Fruit fly (Drosophila melanogaster) whole organism, embryonic: ENCODE measurements around the gene CG10651.

ENCODE experiments used
- Atf-2 ChIP-seq: fragments of 200-800 bp; sonication (Bioruptor generic); optimal IDR thresholded peaks from 2 replicates; lab custom pipeline; 2016; ENCODE audit warnings: missing biosample characterization, missing genetic modification characterization
- Atf3 ChIP-seq: fragments of 200-800 bp; sonication (Bioruptor generic); optimal IDR thresholded peaks from 3 replicates; lab custom pipeline; 2016; ENCODE audit warnings: missing biosample characterization, missing genetic modification characterization
- C15 ChIP-seq: fragments of 200-800 bp; sonication (Bioruptor generic); IDR thresholded peaks from 3 replicates; pipeline ENCODE4 v1.3.6; 2022; ENCODE audit warnings: missing biosample characterization, missing genetic modification characterization
- CG10147 ChIP-seq: fragments of 200-800 bp; sonication (Bioruptor generic); optimal IDR thresholded peaks from 2 replicates; lab custom pipeline; 2019; ENCODE audit warnings: missing biosample characterization, mild to moderate bottlenecking, missing genetic modification characterization, moderate library complexity
- CG11093 ChIP-seq: fragments of 200-800 bp; sonication (Bioruptor generic); IDR thresholded peaks from 3 replicates; pipeline ENCODE4 v1.3.6; 2022; ENCODE audit warnings: missing biosample characterization, missing genetic modification characterization
- CG12299 ChIP-seq: fragments of 200-800 bp; sonication (Bioruptor generic); optimal IDR thresholded peaks from 2 replicates; lab custom pipeline; 2018; ENCODE audit warnings: missing biosample characterization, mild to moderate bottlenecking, missing genetic modification characterization
- CG14014 ChIP-seq: fragments of 200-800 bp; sonication (Bioruptor generic); IDR thresholded peaks from 2 replicates; pipeline ENCODE4 v1.3.6; 2022; ENCODE audit warnings: missing biosample characterization, missing genetic modification characterization
- CG14965 ChIP-seq: fragments of 200-800 bp; sonication (Bioruptor generic); optimal IDR thresholded peaks from 2 replicates; lab custom pipeline; 2016; ENCODE audit warnings: missing biosample characterization, missing genetic modification characterization, borderline replicate concordance
- CG17186 ChIP-seq: fragments of 200-800 bp; sonication (Bioruptor generic); optimal IDR thresholded peaks from 3 replicates; lab custom pipeline; 2017; ENCODE audit warnings: missing biosample characterization, missing genetic modification reagents, missing genetic modification characterization
- CG2875 ChIP-seq: fragments of 200-800 bp; sonication (Bioruptor generic); optimal IDR thresholded peaks from 2 replicates; lab custom pipeline; 2017; ENCODE audit warnings: missing biosample characterization, mild to moderate bottlenecking, missing genetic modification characterization, missing genetic modification reagents
- CG30403 ChIP-seq: fragments of 200-800 bp; sonication (Bioruptor generic); optimal IDR thresholded peaks from 3 replicates; lab custom pipeline; 2016; ENCODE audit warnings: missing biosample characterization, missing genetic modification characterization
- CG4360 ChIP-seq: fragments of 200-800 bp; sonication (Bioruptor generic); IDR thresholded peaks from 2 replicates; pipeline ENCODE4 v1.3.6; 2022; ENCODE audit warnings: missing biosample characterization, missing genetic modification characterization
- CG4404 ChIP-seq: fragments of 200-800 bp; sonication (Bioruptor generic); IDR thresholded peaks from 2 replicates; pipeline ENCODE4 v1.3.6; 2022; ENCODE audit warnings: missing biosample characterization, missing genetic modification characterization
- CG6791 ChIP-seq: fragments of 200-800 bp; sonication (Bioruptor generic); IDR thresholded peaks from 3 replicates; pipeline ENCODE4 v1.3.6; 2022; ENCODE audit warnings: missing biosample characterization, missing genetic modification characterization; ENCODE audit not compliant: partially characterized antibody
- CG8478 ChIP-seq: fragments of >200 bp; optimal IDR thresholded peaks from 2 replicates; lab custom pipeline; 2018
- CG9215 ChIP-seq: fragments of 200-800 bp; sonication (Bioruptor generic); IDR thresholded peaks from 2 replicates; pipeline ENCODE4 v1.3.6; 2022; ENCODE audit warnings: missing biosample characterization, missing genetic modification characterization
- CG9727 ChIP-seq: fragments of 200-800 bp; sonication (Bioruptor generic); optimal IDR thresholded peaks from 3 replicates; lab custom pipeline; 2017; ENCODE audit warnings: missing biosample characterization, mild to moderate bottlenecking, missing genetic modification characterization
- CG9876 ChIP-seq: fragments of 200-800 bp; sonication (Bioruptor generic); optimal IDR thresholded peaks from 2 replicates; lab custom pipeline; 2016; ENCODE audit warnings: missing biosample characterization, missing genetic modification characterization
- Dfd ChIP-seq, 2 experiments: fragments of >200 bp; optimal IDR thresholded peaks; 2 replicates each; lab custom pipeline; 2017; ENCODE audit warnings: missing biosample characterization in 2 of 2, missing genetic modification characterization in 2 of 2
- Doc2 ChIP-seq: fragments of 200-800 bp; sonication (Bioruptor generic); IDR thresholded peaks from 2 replicates; pipeline ENCODE4 v1.3.6; 2022; ENCODE audit warnings: missing biosample characterization, missing genetic modification characterization
- E2f2 ChIP-seq: fragments of 200-800 bp; sonication (Bioruptor generic); IDR thresholded peaks from 2 replicates; pipeline ENCODE4 v1.3.6; 2022; ENCODE audit warnings: missing biosample characterization, missing genetic modification characterization
- Eip74EF ChIP-seq, 2 experiments: fragments of 200-800 bp in 1 of 2; fragments of >200 bp in 1 of 2; sonication (Bioruptor generic) in 1 of 2; optimal IDR thresholded peaks; 2 replicates each; lab custom pipeline; 2017 to 2019; ENCODE audit warnings: missing biosample characterization in 2 of 2, missing genetic modification characterization in 2 of 2, mild to moderate bottlenecking in 1 of 2, moderate library complexity in 1 of 2
- Fer2 ChIP-seq: fragments of 200-800 bp; sonication (Bioruptor generic); optimal IDR thresholded peaks from 2 replicates; lab custom pipeline; 2018; ENCODE audit warnings: missing biosample characterization, mild to moderate bottlenecking, missing genetic modification characterization, moderate library complexity
- Fer3 ChIP-seq: fragments of 200-800 bp; sonication (Bioruptor generic); optimal IDR thresholded peaks from 2 replicates; lab custom pipeline; 2018; ENCODE audit warnings: missing biosample characterization, mild to moderate bottlenecking, missing genetic modification characterization, moderate library complexity
- Hey ChIP-seq: fragments of 200-800 bp; sonication (Bioruptor generic); optimal IDR thresholded peaks from 3 replicates; lab custom pipeline; 2018; ENCODE audit warnings: missing biosample characterization, mild to moderate bottlenecking, missing genetic modification characterization
- Hmr ChIP-seq: fragments of 200-800 bp; sonication (Bioruptor generic); optimal IDR thresholded peaks from 3 replicates; lab custom pipeline; 2017; ENCODE audit warnings: mild to moderate bottlenecking, missing biosample characterization, missing genetic modification reagents, missing genetic modification characterization
- Jarid2 ChIP-seq: fragments of 200-800 bp; sonication (Bioruptor generic); optimal IDR thresholded peaks from 3 replicates; lab custom pipeline; 2017; ENCODE audit warnings: mild to moderate bottlenecking, missing biosample characterization, missing genetic modification reagents, missing genetic modification characterization
- Meics ChIP-seq: fragments of 200-800 bp; sonication (Bioruptor generic); optimal IDR thresholded peaks from 2 replicates; lab custom pipeline; 2017; ENCODE audit warnings: missing biosample characterization, mild to moderate bottlenecking, missing genetic modification characterization
- Oaz ChIP-seq: fragments of 200-800 bp; sonication (Bioruptor generic); IDR thresholded peaks from 2 replicates; pipeline ENCODE4 v1.3.6; 2022; ENCODE audit warnings: missing biosample characterization, missing genetic modification characterization
- PHDP ChIP-seq: fragments of 200-800 bp; sonication (Bioruptor generic); optimal IDR thresholded peaks from 3 replicates; lab custom pipeline; 2018; ENCODE audit warnings: missing biosample characterization, mild to moderate bottlenecking, missing genetic modification characterization, moderate library complexity
- Rfx ChIP-seq: fragments of 200-800 bp; sonication (Bioruptor generic); IDR thresholded peaks from 2 replicates; pipeline ENCODE4 v1.3.6; 2022; ENCODE audit warnings: missing biosample characterization, missing genetic modification characterization
- Rx ChIP-seq: fragments of 200-800 bp; sonication (Bioruptor generic); IDR thresholded peaks from 2 replicates; pipeline ENCODE4 v1.3.6; 2022; ENCODE audit warnings: missing biosample characterization, missing genetic modification characterization
- Usf ChIP-seq: fragments of 200-800 bp; sonication (Bioruptor generic); optimal IDR thresholded peaks from 2 replicates; lab custom pipeline; 2017; ENCODE audit warnings: missing genotype, missing biosample characterization, missing genetic modification characterization
- ara ChIP-seq: fragments of 200-800 bp; sonication (Bioruptor generic); IDR thresholded peaks from 2 replicates; pipeline ENCODE4 v1.3.6; 2022; ENCODE audit warnings: missing biosample characterization, missing genetic modification characterization
- cato ChIP-seq: fragments of 200-800 bp; sonication (Bioruptor generic); optimal IDR thresholded peaks from 2 replicates; lab custom pipeline; 2016; ENCODE audit warnings: missing biosample characterization, missing genetic modification characterization, borderline replicate concordance
- ci ChIP-seq: fragments of 200-800 bp; sonication (Bioruptor generic); IDR thresholded peaks from 3 replicates; pipeline ENCODE4 v1.3.6; 2022; ENCODE audit warnings: missing biosample characterization, missing genetic modification characterization
- cwo ChIP-seq: fragments of 200-800 bp; sonication (Bioruptor generic); optimal IDR thresholded peaks from 3 replicates; lab custom pipeline; 2017; ENCODE audit warnings: missing biosample characterization, missing genetic modification characterization, mild to moderate bottlenecking, moderate library complexity, missing genetic modification reagents
- dpn ChIP-seq, 2 experiments: fragments of 200-800 bp; sonication (Bioruptor generic); optimal IDR thresholded peaks; 3 replicates each; lab custom pipeline; 2016; ENCODE audit warnings: missing biosample characterization in 2 of 2, missing genetic modification characterization in 2 of 2
- insv ChIP-seq, 2 experiments: fragments of 200-800 bp; sonication (Bioruptor generic); optimal IDR thresholded peaks; 3 replicates each; lab custom pipeline; 2016 to 2018; ENCODE audit warnings: missing biosample characterization in 2 of 2, missing genetic modification characterization in 2 of 2
- lilli ChIP-seq: fragments of 200-800 bp; sonication (Bioruptor generic); optimal IDR thresholded peaks from 3 replicates; lab custom pipeline; 2016; ENCODE audit warnings: missing biosample characterization, missing genetic modification characterization
- odd ChIP-seq: fragments of 200-800 bp; sonication (Bioruptor generic); optimal IDR thresholded peaks from 2 replicates; lab custom pipeline; 2017; ENCODE audit warnings: missing biosample characterization, mild to moderate bottlenecking, missing genetic modification characterization
- pb ChIP-seq: fragments of 200-800 bp; sonication (Bioruptor generic); optimal IDR thresholded peaks from 3 replicates; lab custom pipeline; 2016; ENCODE audit warnings: missing biosample characterization, missing genetic modification characterization
- peb ChIP-seq: fragments of 200-800 bp; sonication (Bioruptor generic); IDR thresholded peaks from 2 replicates; pipeline ENCODE4 v1.3.6; 2022; ENCODE audit warnings: missing biosample characterization, missing genetic modification characterization
- psq ChIP-seq: fragments of 200-800 bp; sonication (Bioruptor generic); optimal IDR thresholded peaks from 2 replicates; lab custom pipeline; 2017; ENCODE audit warnings: missing biosample characterization, missing genetic modification characterization
- scrt ChIP-seq: fragments of 200-800 bp; sonication (Bioruptor generic); optimal IDR thresholded peaks from 2 replicates; lab custom pipeline; 2018; ENCODE audit warnings: missing biosample characterization, mild to moderate bottlenecking, missing genetic modification characterization, moderate library complexity
- sd ChIP-seq: fragments of 200-800 bp; sonication (Bioruptor generic); optimal IDR thresholded peaks from 3 replicates; lab custom pipeline; 2018; ENCODE audit warnings: missing biosample characterization, mild to moderate bottlenecking, missing genetic modification characterization, moderate library complexity
- seq ChIP-seq: fragments of 200-800 bp; sonication (Bioruptor generic); IDR thresholded peaks from 2 replicates; pipeline ENCODE4 v1.3.6; 2022; ENCODE audit warnings: missing biosample characterization, missing genetic modification characterization
- sob ChIP-seq: fragments of 200-800 bp; sonication (Bioruptor generic); IDR thresholded peaks from 2 replicates; pipeline ENCODE4 v1.3.6; 2022; ENCODE audit warnings: missing biosample characterization, missing genetic modification characterization
- yki ChIP-seq: fragments of >200 bp; optimal IDR thresholded peaks from 3 replicates; lab custom pipeline; 2018

The CG10651 gene

dm6 chr2L:20091094-20091679 lies 43.5 kb downstream of the CG10651 start, which contains the start of the genes CG10747 and Pyroxd1 (continued):
- TF ChIP-seq ci (GFP tag; lab: Robert Waterston, UW) (peak; percentile 92), E2f2 (peak; percentile 91), CG30403 (GFP tag; lab: Kevin White, UChicago) (peak; percentile 99), Rfx (GFP tag; lab: Robert Waterston, UW) (peak; percentile 98), Hmr (GFP tag; lab: Kevin White, UChicago) (peak; percentile 97), sob (GFP tag; lab: Robert Waterston, UW) (peak; percentile 97), Atf-2 (GFP tag; lab: Kevin White, UChicago) (peak; percentile 93), CG9215 (GFP tag; lab: Robert Waterston, UW) (peak; percentile 95), Hey (peak; percentile 87), Atf3 (GFP tag; lab: Kevin White, UChicago) (peak; percentile 87), Jarid2 (GFP tag; lab: Kevin White, UChicago) (peak; percentile 70), C15 (GFP tag; lab: Robert Waterston, UW) (peak; percentile 92), CG2875 (GFP tag; lab: Kevin White, UChicago) (peak; percentile 88), sd (peak; percentile 95), peb (peak; percentile 87), PHDP (peak; percentile 97), seq (GFP tag; lab: Robert Waterston, UW) (peak; percentile 96), Doc2 (GFP tag; lab: Robert Waterston, UW) (peak; percentile 86), CG9727 (GFP tag; lab: Kevin White, UChicago) (peak; percentile 97), psq (peak; percentile 85), dpn (GFP tag; optimal IDR thresholded peaks at IDR 0.05; lab: Kevin White, UChicago) (peak; percentile 97 to 98), Usf (GFP tag; lab: Kevin White, UChicago) (peak; percentile 96)

- TF ChIP-seq pb (GFP tag; lab: Kevin White, UChicago), result peak; percentile 62
- peak; percentile 93 for TF ChIP-seq ara (GFP tag; lab: Robert Waterston, UW)
- TF ChIP-seq Meics (GFP tag; lab: Kevin White, UChicago), result peak; percentile 84
- peak; percentile 62 for TF ChIP-seq cato (GFP tag; lab: Kevin White, UChicago)
- TF ChIP-seq yki (lab: Kevin White, UChicago), result no peak
- TF ChIP-seq lilli (GFP tag; lab: Kevin White, UChicago), result peak; percentile 80
- peak; percentile 84 for TF ChIP-seq scrt
- no peak for TF ChIP-seq CG6791 (GFP tag; lab: Robert Waterston, UW)
- peak; percentile 32 for TF ChIP-seq CG14965
- TF ChIP-seq CG8478 (lab: Kevin White, UChicago), result no peak
- no peak for TF ChIP-seq Dfd (GFP tag; optimal IDR thresholded peaks at IDR 0.05; lab: Kevin White, UChicago)
- TF ChIP-seq CG4404 (GFP tag; lab: Robert Waterston, UW), result peak; percentile 44
- TF ChIP-seq Oaz (GFP tag; lab: Robert Waterston, UW), result peak; percentile 80
- TF ChIP-seq CG10147 (GFP tag; lab: Kevin White, UChicago), result peak; percentile 70
- peak; percentile 84 for TF ChIP-seq CG11093 (GFP tag; lab: Robert Waterston, UW)
- peak; percentile 66 for TF ChIP-seq CG9876 (GFP tag; lab: Kevin White, UChicago)
- TF ChIP-seq Rx (GFP tag; lab: Robert Waterston, UW), result peak; percentile 89
- peak in 1 of 2 experiments; percentile 91 for TF ChIP-seq Eip74EF (GFP tag; optimal IDR thresholded peaks at IDR 0.05; lab: Kevin White, UChicago)
- TF ChIP-seq sob (GFP tag; lab: Robert Waterston, UW), result peak; percentile 74
- TF ChIP-seq CG12299 (tag; lab: Kevin White, UChicago), result peak; percentile 67
- peak; percentile 67 for TF ChIP-seq CG4360 (GFP tag; lab: Robert Waterston, UW)
- peak; percentile 82 for TF ChIP-seq odd
- peak; percentile 1 for TF ChIP-seq Fer2 (tag; lab: Kevin White, UChicago)
- TF ChIP-seq Fer3 (tag; lab: Kevin White, UChicago), result peak; percentile 80
- TF ChIP-seq CG14014, result peak; percentile 86
- peak; percentile 90 for TF ChIP-seq cwo (GFP tag; lab: Kevin White, UChicago)
- peak; percentile 40 for TF ChIP-seq CG17186 (GFP tag; lab: Kevin White, UChicago)
- peak; percentile 8 to 19 for TF ChIP-seq insv (GFP tag; optimal IDR thresholded peaks at IDR 0.05; lab: Kevin White, UChicago)
Measured at dm6 chr2L:20086295-20087096, 48.2 kb downstream of the CG10651 start.
